Fruit fly (Drosophila melanogaster): ENCODE measurements around the gene CG34174.
A peak's percentile ranks its signal among the peaks of the same experiment; 100 is the strongest.

CG34174 gene

dm6 chr2L:2179366-2179765, 34.7 kb upstream of the CG34174 start (continued):
- peak; percentile 58 for TF ChIP-seq CG14667 (GFP tag; IDR thresholded peaks at IDR 0.05)
- peak; percentile 56 for TF ChIP-seq klu (GFP tag; IDR thresholded peaks at IDR 0.05)
- TF ChIP-seq nom (GFP tag; optimal IDR thresholded peaks at IDR 0.05) = no peak
- TF ChIP-seq gcm (GFP tag; optimal IDR thresholded peaks at IDR 0.05) = peak; percentile 18
- peak; percentile 34 for TF ChIP-seq CG3407 (GFP tag; optimal IDR thresholded peaks at IDR 0.05)
- peak; percentile 85 for TF ChIP-seq GATAe (GFP tag; conservative IDR thresholded peaks at IDR 0.05)
- TF ChIP-seq esg (GFP tag; conservative IDR thresholded peaks at IDR 0.05) = peak; percentile 59; the same call in 1 of the 2 replicates
- peak; percentile 81 for TF ChIP-seq CG1647 (GFP tag; optimal IDR thresholded peaks at IDR 0.05)
- TF ChIP-seq CG16863 (GFP tag; optimal IDR thresholded peaks at IDR 0.05) = peak; percentile 60
- peak; percentile 59 for TF ChIP-seq disco-r (GFP tag; optimal IDR thresholded peaks at IDR 0.05)
- no peak for TF ChIP-seq CG2129 (GFP tag; IDR thresholded peaks at IDR 0.05; ENCODE audit: partially characterized antibody)
- no peak for TF ChIP-seq CG15073 (GFP tag; optimal IDR thresholded peaks at IDR 0.05)
- TF ChIP-seq pfk (GFP tag; optimal IDR thresholded peaks at IDR 0.05) = no peak
- peak; percentile 36 for TF ChIP-seq Sry-δ (GFP tag; optimal IDR thresholded peaks at IDR 0.05)
- TF ChIP-seq CG3726 (GFP tag; IDR thresholded peaks at IDR 0.05) = no peak
- TF ChIP-seq CG14965 (GFP tag; optimal IDR thresholded peaks at IDR 0.05; ENCODE audit: borderline replicate concordance) = no peak
- no peak for TF ChIP-seq h (optimal IDR thresholded peaks at IDR 0.05)
- peak; percentile 39 for TF ChIP-seq kah (GFP tag; optimal IDR thresholded peaks at IDR 0.05)
- TF ChIP-seq sd (tag; optimal IDR thresholded peaks at IDR 0.05) = peak; percentile 86
- peak; percentile 66; the same call in 2 of the 3 replicates for TF ChIP-seq CG7357 (GFP tag; IDR thresholded peaks at IDR 0.05)
- TF ChIP-seq CG15696 (tag; optimal IDR thresholded peaks at IDR 0.05) = peak; percentile 14
- TF ChIP-seq CG4707 (GFP tag; optimal IDR thresholded peaks at IDR 0.05) = peak; percentile 7
- peak; percentile 97 for TF ChIP-seq D19B (GFP tag; optimal IDR thresholded peaks at IDR 0.05)
- TF ChIP-seq CG6254 (GFP tag; optimal IDR thresholded peaks at IDR 0.05) = peak; percentile 23
- TF ChIP-seq ewg (GFP tag; optimal IDR thresholded peaks at IDR 0.05) = peak; percentile 57
- no peak for TF ChIP-seq zen2 (GFP tag; IDR thresholded peaks at IDR 0.05; ENCODE audit: partially characterized antibody)
- TF ChIP-seq Ravus (GFP tag; IDR thresholded peaks at IDR 0.05) = peak; percentile 34; the same call in 1 of the 2 replicates
- peak; percentile 54; the same call in 1 of the 2 replicates for TF ChIP-seq H2.0 (GFP tag; IDR thresholded peaks at IDR 0.05)
- peak; percentile 58 for TF ChIP-seq CG6689 (GFP tag; IDR thresholded peaks at IDR 0.05)
- peak; percentile 89 for TF ChIP-seq lab (GFP tag; optimal IDR thresholded peaks at IDR 0.05)
- peak; percentile 41; the same call in 1 of the 2 replicates for TF ChIP-seq MBD-R2 (GFP tag; IDR thresholded peaks at IDR 0.05)
- TF ChIP-seq salm (tag; optimal IDR thresholded peaks at IDR 0.05) = peak; percentile 72
- 0 out of 3 replicates have a peak, but pooled peaks have one; percentile 50 for TF ChIP-seq CG2199 (GFP tag; IDR thresholded peaks at IDR 0.05)
- TF ChIP-seq CG12769 (tag; optimal IDR thresholded peaks at IDR 0.05) = peak; percentile 83
- no peak for TF ChIP-seq insv (GFP tag; optimal IDR thresholded peaks at IDR 0.05)
- TF ChIP-seq nerfin-2 (GFP tag; IDR thresholded peaks at IDR 0.05; ENCODE audit: partially characterized antibody) = no peak
- peak; percentile 59 for TF ChIP-seq CG12391 (tag; optimal IDR thresholded peaks at IDR 0.05)
- TF ChIP-seq Blimp-1 (GFP tag; optimal IDR thresholded peaks at IDR 0.05) = peak; percentile 61
- TF ChIP-seq psq (GFP tag; optimal IDR thresholded peaks at IDR 0.05) = no peak
- TF ChIP-seq CG8944 (GFP tag; optimal IDR thresholded peaks at IDR 0.05) = peak; percentile 65
- no peak for TF ChIP-seq CG8290 (GFP tag; optimal IDR thresholded peaks at IDR 0.05)
- peak in 1 of 2 experiments; percentile 86 for TF ChIP-seq CG8290 (tag; optimal IDR thresholded peaks at IDR 0.05)
- TF ChIP-seq abd-A (tag; optimal IDR thresholded peaks at IDR 0.05) = peak; percentile 75
- TF ChIP-seq Lim3 (GFP tag; IDR thresholded peaks at IDR 0.05) = no peak
- TF ChIP-seq CG5245 (GFP tag; optimal IDR thresholded peaks at IDR 0.05) = peak; percentile 55
- TF ChIP-seq CG6854 (GFP tag; optimal IDR thresholded peaks at IDR 0.05) = no peak
- TF ChIP-seq CG17802 (tag; optimal IDR thresholded peaks at IDR 0.05) = no peak
- TF ChIP-seq nerfin-1 (tag; optimal IDR thresholded peaks at IDR 0.05) = peak; percentile 59
- TF ChIP-seq Mrtf (GFP tag; IDR thresholded peaks at IDR 0.05) = peak; percentile 68
- TF ChIP-seq Bteb2 (GFP tag; optimal IDR thresholded peaks at IDR 0.05) = peak; percentile 60
- peak; percentile 61 for TF ChIP-seq CG4820 (GFP tag; optimal IDR thresholded peaks at IDR 0.05)

All from whole organism, embryonic.